Worm (Caenorhabditis elegans) whole organism, young adult: ENCODE measurements around the gene cgt-1.

Experiments used
- Y56A3A.18 ChIP-seq: fragments of 200-800 bp; sonication (Bioruptor generic); IDR thresholded peaks from 2 replicates; pipeline ENCODE4 v1.3.6; 2022; ENCODE audit warnings: missing genetic modification reagents, missing genetic modification characterization, missing compliant biosample characterization
- ama-1 ChIP-seq, 3 experiments: fragments of 150-350 bp in 1 of 3; sonication (generic microtip) in 2 of 3; optimal IDR thresholded peaks; 2 replicates each; lab custom pipeline; 2014 to 2018; ENCODE audit warnings: missing biosample characterization in 2 of 3, missing genetic modification characterization in 2 of 3, missing genetic modification reagents in 2 of 3
- ceh-27 ChIP-seq: fragments of 200-800 bp; sonication (Bioruptor generic); optimal IDR thresholded peaks from 2 replicates; lab custom pipeline; 2018; ENCODE audit warnings: mild to moderate bottlenecking, missing genetic modification characterization, moderate library complexity, missing compliant biosample characterization
- sea-2 ChIP-seq: fragments of 200-800 bp; sonication (Bioruptor generic); IDR thresholded peaks from 2 replicates; pipeline ENCODE4 v1.3.6; 2022; ENCODE audit warnings: missing genetic modification characterization, missing compliant biosample characterization

DNA sequence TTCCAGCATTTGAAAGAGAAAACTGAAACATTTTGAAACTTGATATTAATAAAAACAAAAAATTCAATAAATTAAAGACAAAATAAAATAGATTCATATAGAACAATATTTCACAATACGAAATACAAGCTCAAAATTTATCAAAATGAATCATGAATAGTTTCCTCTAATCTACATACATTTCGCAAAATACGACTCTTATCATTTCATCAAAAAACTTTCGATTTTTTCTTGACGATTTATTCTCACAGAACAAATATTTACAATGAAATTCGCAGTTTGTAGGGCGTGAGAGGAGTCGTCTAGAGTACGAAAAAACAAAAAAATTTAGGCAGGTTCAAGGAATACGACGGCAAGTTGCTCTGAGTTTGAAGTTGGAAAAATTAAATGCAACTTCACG, 1.5 kb upstream of the cgt-1 start:
- TF ChIP-seq ama-1 (optimal IDR thresholded peaks at IDR 0.05; lab: Kevin White, UChicago) (no peak), ama-1 (GFP tag; optimal IDR thresholded peaks at IDR 0.05; lab: Kevin White, UChicago) (no peak), ceh-27 (GFP tag; lab: Kevin White, UChicago) (no peak), sea-2 (no peak), Y56A3A.18 (GFP tag; lab: Robert Waterston, UW) (no peak)
